Fruit fly (Drosophila melanogaster) whole organism, embryonic: Measurements from ENCODE around the gene CG3630.

Experiments
- Antp ChIP-seq: fragments of 200-800 bp; sonication (Bioruptor generic); optimal IDR thresholded peaks from 3 replicates; lab custom pipeline; 2016; ENCODE audit warnings: missing biosample characterization, missing genetic modification characterization
- B-H2 ChIP-seq: fragments of 200-800 bp; sonication (Bioruptor generic); optimal IDR thresholded peaks from 2 replicates; lab custom pipeline; 2018; ENCODE audit warnings: missing biosample characterization, mild to moderate bottlenecking, missing genetic modification characterization
- Bteb2 ChIP-seq: fragments of 200-800 bp; sonication (Bioruptor generic); optimal IDR thresholded peaks from 2 replicates; lab custom pipeline; 2016; ENCODE audit warnings: missing biosample characterization, missing genetic modification characterization
- CG10209 ChIP-seq: fragments of 200-800 bp; sonication (Bioruptor generic); optimal IDR thresholded peaks from 3 replicates; lab custom pipeline; 2017; ENCODE audit warnings: missing biosample characterization, mild to moderate bottlenecking, missing genetic modification characterization, missing genetic modification reagents
- CG11085 ChIP-seq: fragments of 200-800 bp; sonication (Bioruptor generic); IDR thresholded peaks from 2 replicates; pipeline ENCODE4 v1.3.6; 2022; ENCODE audit warnings: missing biosample characterization, missing genetic modification characterization
- CG11696 ChIP-seq: fragments of 200-800 bp; sonication (Bioruptor generic); IDR thresholded peaks from 2 replicates; pipeline ENCODE4 v1.3.6; 2022; ENCODE audit warnings: missing biosample characterization, missing genetic modification characterization
- CG12104 ChIP-seq: fragments of 200-800 bp; sonication (Bioruptor generic); optimal IDR thresholded peaks from 3 replicates; lab custom pipeline; 2016; ENCODE audit warnings: missing biosample characterization, missing genetic modification characterization
- CG12155 ChIP-seq: fragments of 200-800 bp; sonication (Bioruptor generic); optimal IDR thresholded peaks from 3 replicates; lab custom pipeline; 2016; ENCODE audit warnings: missing biosample characterization, missing genetic modification characterization
- CG13775 ChIP-seq: fragments of 200-800 bp; sonication (Bioruptor generic); optimal IDR thresholded peaks from 3 replicates; lab custom pipeline; 2017; ENCODE audit warnings: missing biosample characterization, mild to moderate bottlenecking, missing genetic modification characterization
- CG17612 ChIP-seq: fragments of 200-800 bp; sonication (Bioruptor generic); IDR thresholded peaks from 2 replicates; pipeline ENCODE4 v1.3.6; 2022; ENCODE audit warnings: missing biosample characterization, missing genetic modification characterization
- CG1832 ChIP-seq: fragments of 200-800 bp; sonication (Bioruptor generic); optimal IDR thresholded peaks from 2 replicates; lab custom pipeline; 2017; ENCODE audit warnings: missing biosample characterization, mild to moderate bottlenecking, missing genetic modification characterization, inconsistent platforms
- CG2678 ChIP-seq: fragments of 200-800 bp; sonication (Bioruptor generic); optimal IDR thresholded peaks from 3 replicates; lab custom pipeline; 2019; ENCODE audit warnings: missing biosample characterization, mild to moderate bottlenecking, missing genetic modification characterization, moderate library complexity
- CG31365 ChIP-seq: fragments of 200-800 bp; sonication (Bioruptor generic); optimal IDR thresholded peaks from 2 replicates; lab custom pipeline; 2018; ENCODE audit warnings: missing biosample characterization, mild to moderate bottlenecking, missing genetic modification characterization
- CG3163 ChIP-seq: fragments of 200-800 bp; sonication (Bioruptor generic); optimal IDR thresholded peaks from 3 replicates; lab custom pipeline; 2016; ENCODE audit warnings: missing biosample characterization, missing genetic modification characterization
- CG3726 ChIP-seq: fragments of 200-800 bp; sonication (Bioruptor generic); IDR thresholded peaks from 3 replicates; pipeline ENCODE4, ENCODE4 v1.3.6; 2022; ENCODE audit warnings: missing biosample characterization, missing genetic modification characterization
- CG4282 ChIP-seq: fragments of 200-800 bp; sonication (Bioruptor generic); optimal IDR thresholded peaks from 2 replicates; lab custom pipeline; 2016; ENCODE audit warnings: missing biosample characterization, missing genetic modification characterization
- CG4820 ChIP-seq: fragments of 200-800 bp; sonication (Bioruptor generic); optimal IDR thresholded peaks from 3 replicates; lab custom pipeline; 2016; ENCODE audit warnings: missing biosample characterization, missing genetic modification characterization
- CG5180 ChIP-seq: fragments of 200-800 bp; sonication (Bioruptor generic); optimal IDR thresholded peaks from 3 replicates; lab custom pipeline; 2017; ENCODE audit warnings: missing biosample characterization, missing genetic modification characterization, mild to moderate bottlenecking, moderate library complexity, missing genetic modification reagents
- CG6272 ChIP-seq: fragments of 200-800 bp; sonication (Bioruptor generic); IDR thresholded peaks from 2 replicates; pipeline ENCODE4 v1.3.6; 2022; ENCODE audit warnings: missing biosample characterization, missing genetic modification characterization
- CG7987 ChIP-seq: fragments of 200-800 bp; sonication (Bioruptor generic); optimal IDR thresholded peaks from 2 replicates; lab custom pipeline; 2018; ENCODE audit warnings: missing biosample characterization, mild to moderate bottlenecking, missing genetic modification characterization, moderate library complexity
- Elba2 ChIP-seq: fragments of 200-800 bp; sonication (Bioruptor generic); optimal IDR thresholded peaks from 3 replicates; lab custom pipeline; 2016; ENCODE audit warnings: missing biosample characterization, missing genetic modification characterization
- Gsc ChIP-seq: fragments of 200-800 bp; sonication (Bioruptor generic); IDR thresholded peaks from 2 replicates; pipeline ENCODE4 v1.3.6; 2022; ENCODE audit warnings: missing biosample characterization, missing genetic modification characterization
- Hey ChIP-seq: fragments of 200-800 bp; sonication (Bioruptor generic); optimal IDR thresholded peaks from 3 replicates; lab custom pipeline; 2018; ENCODE audit warnings: missing biosample characterization, mild to moderate bottlenecking, missing genetic modification characterization
- Hmr ChIP-seq: fragments of 200-800 bp; sonication (Bioruptor generic); optimal IDR thresholded peaks from 3 replicates; lab custom pipeline; 2017; ENCODE audit warnings: mild to moderate bottlenecking, missing biosample characterization, missing genetic modification reagents, missing genetic modification characterization
- Lim3 ChIP-seq: fragments of 200-800 bp; sonication (Bioruptor generic); IDR thresholded peaks from 2 replicates; pipeline ENCODE4 v1.3.6; 2022; ENCODE audit warnings: missing biosample characterization, missing genetic modification characterization
- Mes4 ChIP-seq: fragments of 200-800 bp; sonication (Bioruptor generic); optimal IDR thresholded peaks from 2 replicates; lab custom pipeline; 2016; ENCODE audit warnings: missing biosample characterization, missing genetic modification characterization
- NC2α ChIP-seq: fragments of 200-800 bp; sonication (Bioruptor generic); optimal IDR thresholded peaks from 2 replicates; lab custom pipeline; 2016; ENCODE audit warnings: missing biosample characterization, missing genetic modification characterization
- Ravus ChIP-seq: fragments of 200-800 bp; sonication (Bioruptor generic); IDR thresholded peaks from 2 replicates; pipeline ENCODE4 v1.3.6; 2022; ENCODE audit warnings: missing biosample characterization, missing genetic modification characterization
- Sry-β ChIP-seq: fragments of 200-800 bp; sonication (Bioruptor generic); optimal IDR thresholded peaks from 2 replicates; lab custom pipeline; 2018; ENCODE audit warnings: missing biosample characterization, mild to moderate bottlenecking, missing genetic modification characterization, moderate library complexity
- Stat92E ChIP-seq, 3 experiments: fragments of >200 bp in 2 of 3; fragments of 200-800 bp in 1 of 3; sonication (Bioruptor generic) in 1 of 3; optimal IDR thresholded peaks; 2 replicates each; lab custom pipeline; 2017 to 2019; ENCODE audit warnings: missing biosample characterization in 3 of 3, missing genetic modification characterization in 3 of 3, mild to moderate bottlenecking in 1 of 3, moderate library complexity in 1 of 3
- Vsx1 ChIP-seq: fragments of 200-800 bp; sonication (Bioruptor generic); optimal IDR thresholded peaks from 2 replicates; lab custom pipeline; 2017; ENCODE audit warnings: missing biosample characterization, mild to moderate bottlenecking, missing genetic modification characterization, missing genetic modification reagents
- ara ChIP-seq: fragments of 200-800 bp; sonication (Bioruptor generic); IDR thresholded peaks from 2 replicates; pipeline ENCODE4 v1.3.6; 2022; ENCODE audit warnings: missing biosample characterization, missing genetic modification characterization
- ase ChIP-seq: fragments of 200-800 bp; sonication (Bioruptor generic); IDR thresholded peaks from 3 replicates; pipeline ENCODE4 v1.3.6; 2022; ENCODE audit warnings: missing biosample characterization, missing genetic modification characterization
- danr ChIP-seq: fragments of 200-800 bp; sonication (Bioruptor generic); IDR thresholded peaks from 2 replicates; pipeline ENCODE4 v1.3.6; 2022; ENCODE audit warnings: missing biosample characterization, missing genetic modification characterization
- dati ChIP-seq: fragments of 200-800 bp; sonication (Bioruptor generic); IDR thresholded peaks from 2 replicates; pipeline ENCODE4 v1.3.6; 2022; ENCODE audit warnings: missing biosample characterization, missing genetic modification characterization
- eve ChIP-seq, 2 experiments: fragments of >200 bp; optimal IDR thresholded peaks; 2 replicates each; lab custom pipeline; 2017; ENCODE audit warnings: missing biosample characterization in 2 of 2, missing genetic modification characterization in 2 of 2
- gfzf ChIP-seq: fragments of 200-800 bp; sonication (Bioruptor generic); optimal IDR thresholded peaks from 2 replicates; lab custom pipeline; 2016; ENCODE audit warnings: missing biosample characterization, mild to moderate bottlenecking, missing genetic modification characterization, moderate library complexity
- grau ChIP-seq: fragments of 200-800 bp; optimal IDR thresholded peaks from 3 replicates; lab custom pipeline; 2019; ENCODE audit warnings: missing biosample characterization, mild to moderate bottlenecking, missing genetic modification characterization, moderate library complexity
- kni ChIP-seq: fragments of 200-800 bp; sonication (Bioruptor generic); optimal IDR thresholded peaks from 3 replicates; lab custom pipeline; 2017; ENCODE audit warnings: mild to moderate bottlenecking, missing biosample characterization, missing genetic modification reagents, missing genetic modification characterization
- lov ChIP-seq, 2 experiments: fragments of 200-800 bp in 1 of 2; fragments of >200 bp in 1 of 2; sonication (Bioruptor generic) in 1 of 2; IDR thresholded peaks in 1 of 2; optimal IDR thresholded peaks in 1 of 2; 2 replicates in 1 of 2; 3 replicates in 1 of 2; pipeline versions ENCODE4 v1.3.6 to Lab custom; 2017 to 2022; ENCODE audit warnings: missing biosample characterization in 1 of 2, missing genetic modification characterization in 1 of 2
- maf-S ChIP-seq: fragments of 200-800 bp; sonication (Bioruptor generic); optimal IDR thresholded peaks from 2 replicates; lab custom pipeline; 2016; ENCODE audit warnings: missing biosample characterization, missing genetic modification characterization
- nerfin-2 ChIP-seq: fragments of 200-800 bp; sonication (Bioruptor generic); IDR thresholded peaks from 2 replicates; pipeline ENCODE4 v1.3.6; 2022; ENCODE audit warnings: missing biosample characterization, missing genetic modification characterization; ENCODE audit not compliant: partially characterized antibody
- oc ChIP-seq: fragments of 200-800 bp; sonication (Bioruptor generic); optimal IDR thresholded peaks from 2 replicates; lab custom pipeline; 2018; ENCODE audit warnings: missing biosample characterization, mild to moderate bottlenecking, missing genetic modification characterization, moderate library complexity
- pan ChIP-seq, 4 experiments: fragments of >200 bp in 3 of 4; fragments of 200-800 bp in 1 of 4; sonication (Bioruptor generic) in 1 of 4; optimal IDR thresholded peaks in 3 of 4; IDR thresholded peaks in 1 of 4; 2 replicates each; pipeline versions ENCODE4 v1.3.6 to Lab custom; 2017 to 2022; ENCODE audit warnings: missing biosample characterization in 2 of 4, missing genetic modification characterization in 2 of 4, mixed read lengths in 1 of 4
- ranshi ChIP-seq: fragments of 200-800 bp; sonication (Bioruptor generic); IDR thresholded peaks from 2 replicates; pipeline ENCODE4 v1.3.6; 2022; ENCODE audit warnings: missing biosample characterization, missing genetic modification characterization
- tap ChIP-seq: fragments of 200-800 bp; optimal IDR thresholded peaks from 3 replicates; lab custom pipeline; 2019; ENCODE audit warnings: missing biosample characterization, mild to moderate bottlenecking, missing genetic modification characterization, moderate library complexity
- trem ChIP-seq: fragments of 200-800 bp; optimal IDR thresholded peaks from 3 replicates; lab custom pipeline; 2019; ENCODE audit warnings: missing biosample characterization, mild to moderate bottlenecking, missing genetic modification characterization, moderate library complexity
- wek ChIP-seq: fragments of 200-800 bp; sonication (Bioruptor generic); optimal IDR thresholded peaks from 3 replicates; lab custom pipeline; 2018; ENCODE audit warnings: missing biosample characterization, mild to moderate bottlenecking, missing genetic modification characterization, moderate library complexity

CG3630 gene

DNA sequence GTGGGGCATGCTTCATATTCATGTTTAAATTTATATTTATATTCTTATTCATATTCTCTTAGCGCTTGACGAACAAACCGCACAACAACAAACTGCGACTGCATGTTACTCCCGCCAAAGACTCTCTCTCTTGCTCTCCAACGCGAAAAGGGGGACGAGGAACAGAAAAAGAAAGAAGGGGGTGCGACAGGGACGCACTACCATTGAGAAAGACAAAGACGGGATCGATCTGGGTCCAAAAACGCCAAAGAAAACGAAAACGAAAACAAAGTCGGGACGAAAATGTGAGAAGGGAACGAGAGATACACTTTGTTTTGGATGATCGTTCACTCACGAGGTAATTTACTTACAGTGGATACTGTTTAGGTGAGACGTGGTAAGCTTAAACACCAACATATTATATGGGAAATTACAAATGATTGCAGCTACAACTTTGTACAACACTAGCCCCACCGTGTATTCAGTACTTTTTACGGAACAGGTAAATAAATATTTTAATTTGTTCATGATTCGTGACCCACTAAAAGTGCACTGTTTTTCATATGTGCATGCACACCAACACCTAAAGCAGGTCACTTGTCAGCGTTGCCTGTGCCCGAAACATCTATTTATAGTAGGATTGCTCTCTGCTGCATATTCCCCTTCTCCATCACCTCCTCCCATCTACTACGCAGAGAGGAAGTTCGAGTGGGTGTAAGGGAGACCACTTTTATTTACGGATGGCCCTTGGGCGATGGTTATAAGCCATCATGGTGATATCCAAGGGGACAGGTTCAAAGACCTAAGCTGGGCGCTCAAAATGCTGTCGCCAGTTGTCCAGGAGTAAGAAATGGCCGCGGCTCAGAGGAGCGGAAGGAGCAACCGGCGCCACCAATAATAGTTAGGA lies 40.0 kb upstream of the CG3630 start (continued):
- TF ChIP-seq CG3726 (GFP tag; lab: Robert Waterston, UW): no peak
- no peak for TF ChIP-seq Lim3 (GFP tag; lab: Robert Waterston, UW)
- TF ChIP-seq CG3163 (GFP tag; lab: Kevin White, UChicago): peak; percentile 13
- TF ChIP-seq lov (optimal IDR thresholded peaks at IDR 0.05; lab: Kevin White, UChicago): no peak
- 0 out of 3 replicates have a peak, but pooled peaks have one; percentile 11 for TF ChIP-seq lov (GFP tag; IDR thresholded peaks at IDR 0.05; lab: Robert Waterston, UW)
- TF ChIP-seq CG2678: peak; percentile 50
- no peak for TF ChIP-seq gfzf (GFP tag; lab: Kevin White, UChicago)
- TF ChIP-seq Hey (tag; lab: Kevin White, UChicago): no peak
- no peak for TF ChIP-seq eve (GFP tag; optimal IDR thresholded peaks at IDR 0.05; lab: Kevin White, UChicago)
- no peak for TF ChIP-seq CG12104
- no peak for TF ChIP-seq Vsx1
- TF ChIP-seq CG1832 (GFP tag; lab: Kevin White, UChicago): peak; percentile 72
- TF ChIP-seq CG10209 (GFP tag; lab: Kevin White, UChicago): peak; percentile 31
- TF ChIP-seq ranshi (GFP tag; lab: Robert Waterston, UW): no peak
- no peak for TF ChIP-seq Sry-β (GFP tag; lab: Kevin White, UChicago)
- peak; percentile 96 for TF ChIP-seq grau (tag; lab: Kevin White, UChicago)
- no peak for TF ChIP-seq CG6272 (GFP tag; lab: Robert Waterston, UW)
- no peak for TF ChIP-seq kni (GFP tag; lab: Kevin White, UChicago)
- TF ChIP-seq NC2α (GFP tag; lab: Kevin White, UChicago): no peak
- no peak for TF ChIP-seq trem (tag; lab: Kevin White, UChicago)
- no peak for TF ChIP-seq wek (GFP tag; lab: Kevin White, UChicago)
- no peak for TF ChIP-seq CG5180
- TF ChIP-seq CG31365 (tag; lab: Kevin White, UChicago): no peak
- TF ChIP-seq dati (GFP tag; lab: Robert Waterston, UW): no peak
- peak in 1 of 3 experiments; percentile 36 for TF ChIP-seq Stat92E (GFP tag; optimal IDR thresholded peaks at IDR 0.05; lab: Kevin White, UChicago)
- no peak for TF ChIP-seq maf-S (GFP tag; lab: Kevin White, UChicago)
- no peak for TF ChIP-seq oc (tag; lab: Kevin White, UChicago)
- TF ChIP-seq B-H2 (GFP tag; lab: Kevin White, UChicago): no peak
- TF ChIP-seq pan (optimal IDR thresholded peaks at IDR 0.05; lab: Kevin White, UChicago): no peak
- TF ChIP-seq pan (GFP tag; optimal IDR thresholded peaks at IDR 0.05 in 1 of 2, IDR thresholded peaks at IDR 0.05 in 1 of 2): peak in 1 of 2 experiments; percentile 31
- TF ChIP-seq CG11085 (GFP tag; lab: Robert Waterston, UW): no peak
- TF ChIP-seq nerfin-2 (GFP tag; lab: Robert Waterston, UW): no peak
- no peak for TF ChIP-seq CG4282 (GFP tag; lab: Kevin White, UChicago)
- TF ChIP-seq Gsc (GFP tag; lab: Robert Waterston, UW): 0 out of 2 replicates have a peak, but pooled peaks have one; percentile 13
- TF ChIP-seq danr: no peak
- no peak for TF ChIP-seq ase
- TF ChIP-seq tap: no peak
- TF ChIP-seq CG12155 (GFP tag; lab: Kevin White, UChicago): no peak
- no peak for TF ChIP-seq CG17612 (GFP tag; lab: Robert Waterston, UW)
- TF ChIP-seq CG7987 (GFP tag; lab: Kevin White, UChicago): no peak
- TF ChIP-seq CG4820 (GFP tag; lab: Kevin White, UChicago): peak; percentile 38
- peak; percentile 10 for TF ChIP-seq Mes4 (GFP tag; lab: Kevin White, UChicago)
- TF ChIP-seq Antp: no peak
- TF ChIP-seq Hmr (GFP tag; lab: Kevin White, UChicago): no peak
- TF ChIP-seq CG11696 (GFP tag; lab: Robert Waterston, UW): no peak
- no peak for TF ChIP-seq Elba2 (GFP tag; lab: Kevin White, UChicago)
- no peak for TF ChIP-seq CG13775
- TF ChIP-seq ara: no peak
- TF ChIP-seq Ravus (GFP tag; lab: Robert Waterston, UW): no peak
- no peak for TF ChIP-seq Bteb2 (GFP tag; lab: Kevin White, UChicago)
